Worm (Caenorhabditis elegans): ENCODE results near the gene F55G1.6.

The F55G1.6 gene

DNA sequence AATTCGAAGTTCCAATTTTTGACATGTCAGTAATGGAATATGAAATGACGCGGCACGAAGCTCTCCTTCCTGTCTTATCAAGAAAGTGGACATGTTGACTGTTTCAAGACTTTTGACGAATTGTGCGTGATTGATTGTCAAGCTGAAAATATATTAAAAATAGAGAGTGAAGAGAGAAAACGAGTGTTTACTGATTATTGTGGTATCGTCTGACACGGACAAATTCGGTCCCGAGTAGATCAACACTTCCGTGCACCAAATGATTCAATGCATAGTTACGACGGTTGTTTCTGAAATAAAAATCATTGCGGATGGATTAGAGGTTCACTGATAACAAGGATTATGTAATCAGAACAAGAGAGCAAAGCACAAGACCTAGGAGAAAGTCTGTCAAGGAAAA is 6.1 kb upstream of the F55G1.6 start:
- no peak for TF ChIP-seq unc-62 (GFP tag; optimal IDR thresholded peaks at IDR 0.05)

- TF ChIP-seq unc-62 (GFP tag; optimal IDR thresholded peaks at IDR 0.05): no peak
These were observed 4.7 kb upstream of the F55G1.6 start for ce11 chrIV:7468638-7469037.

ce11 chrIV:7469782-7470413 is 3.4 kb upstream of the F55G1.6 start, which contains the start of gene F55G1.7:
F55G1.7 (minus strand) TSS chrIV:7469832.
- TF ChIP-seq unc-62 (GFP tag; optimal IDR thresholded peaks at IDR 0.05): no peak

DNA sequence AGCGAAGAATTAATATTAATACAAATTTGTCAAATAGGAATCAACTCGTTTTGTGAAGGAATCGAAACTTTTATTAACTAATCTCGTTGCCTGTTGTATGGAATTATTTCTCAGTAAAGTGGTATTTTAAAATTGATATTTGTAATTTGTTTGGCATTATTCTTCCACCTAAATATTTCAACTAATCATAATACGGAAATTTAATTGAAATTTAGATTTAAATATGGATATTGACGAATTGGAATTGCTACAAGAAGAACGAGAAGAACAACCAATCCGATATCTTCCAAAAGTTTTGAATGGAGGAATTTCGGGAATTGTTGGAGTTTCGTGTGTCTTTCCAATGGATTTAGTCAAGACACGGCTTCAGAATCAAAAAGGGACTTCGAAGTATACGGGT is 1.5 kb downstream of the F55G1.6 start, which contains the start of gene slc-25A18.2:
slc-25A18.2 (plus strand) TSS at position 216 of the 400 bp plus-strand sequence.
- no peak for TF ChIP-seq unc-62 (GFP tag; optimal IDR thresholded peaks at IDR 0.05)

DNA sequence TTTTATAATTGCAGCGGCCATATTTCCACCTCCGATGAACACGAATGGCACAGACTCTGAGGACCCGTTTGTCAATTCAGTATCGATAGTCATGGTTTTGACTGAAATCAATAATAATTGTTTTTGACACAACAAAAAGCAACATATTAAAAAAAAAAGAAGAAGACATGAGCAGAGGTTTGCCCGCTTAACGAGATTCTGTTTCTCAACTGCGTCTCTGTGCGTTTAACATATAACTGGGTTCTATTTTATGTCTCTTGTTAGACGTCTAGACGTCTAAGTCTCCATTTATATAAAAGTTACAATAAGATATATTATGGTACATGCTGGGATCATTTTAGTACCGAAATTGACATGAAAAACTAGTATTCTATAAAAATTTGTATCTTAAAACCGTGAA is 3.9 kb downstream of the F55G1.6 start, which contains the start of gene pycr-4:
pycr-4 (minus strand) TSS at position 101 of the 400 bp plus-strand sequence.
- no peak for TF ChIP-seq unc-62 (GFP tag; optimal IDR thresholded peaks at IDR 0.05)

- no peak for TF ChIP-seq unc-62 (GFP tag; optimal IDR thresholded peaks at IDR 0.05)
These were observed 4.4 kb downstream of the F55G1.6 start for ce11 chrIV:7477697-7478096.

DNA sequence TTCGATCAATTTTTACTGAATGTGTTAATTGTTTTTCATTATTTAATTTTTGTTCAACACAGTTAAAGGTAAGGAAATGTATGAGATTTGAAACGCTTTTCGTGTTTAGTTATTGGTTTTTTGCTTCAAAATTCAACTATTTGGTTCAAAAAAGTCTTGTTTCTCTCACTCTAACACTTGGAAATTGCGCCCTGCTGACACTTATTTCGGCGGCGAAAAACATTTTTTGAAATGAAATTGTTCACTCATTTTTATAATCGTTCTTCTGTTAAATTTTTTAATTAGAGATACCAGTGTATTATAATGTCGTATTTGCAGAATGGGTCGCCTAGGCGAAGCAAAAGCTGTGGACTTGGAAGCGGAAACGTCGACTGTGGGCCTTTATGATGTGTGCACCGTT is 4.8 kb downstream of the F55G1.6 start, which contains the start of gene rod-1:
rod-1 (plus strand) TSS at position 319 of the 400 bp plus-strand sequence.
- TF ChIP-seq unc-62 (GFP tag; optimal IDR thresholded peaks at IDR 0.05): no peak

ce11 chrIV:7486201-7486947 is 13.1 kb downstream of the F55G1.6 start, which contains the start of the genes his-61 and his-62:
his-61 (minus strand) TSS chrIV:7486217.
his-62 (plus strand) TSS chrIV:7486545.
- no peak for TF ChIP-seq unc-62 (GFP tag; optimal IDR thresholded peaks at IDR 0.05)

DNA sequence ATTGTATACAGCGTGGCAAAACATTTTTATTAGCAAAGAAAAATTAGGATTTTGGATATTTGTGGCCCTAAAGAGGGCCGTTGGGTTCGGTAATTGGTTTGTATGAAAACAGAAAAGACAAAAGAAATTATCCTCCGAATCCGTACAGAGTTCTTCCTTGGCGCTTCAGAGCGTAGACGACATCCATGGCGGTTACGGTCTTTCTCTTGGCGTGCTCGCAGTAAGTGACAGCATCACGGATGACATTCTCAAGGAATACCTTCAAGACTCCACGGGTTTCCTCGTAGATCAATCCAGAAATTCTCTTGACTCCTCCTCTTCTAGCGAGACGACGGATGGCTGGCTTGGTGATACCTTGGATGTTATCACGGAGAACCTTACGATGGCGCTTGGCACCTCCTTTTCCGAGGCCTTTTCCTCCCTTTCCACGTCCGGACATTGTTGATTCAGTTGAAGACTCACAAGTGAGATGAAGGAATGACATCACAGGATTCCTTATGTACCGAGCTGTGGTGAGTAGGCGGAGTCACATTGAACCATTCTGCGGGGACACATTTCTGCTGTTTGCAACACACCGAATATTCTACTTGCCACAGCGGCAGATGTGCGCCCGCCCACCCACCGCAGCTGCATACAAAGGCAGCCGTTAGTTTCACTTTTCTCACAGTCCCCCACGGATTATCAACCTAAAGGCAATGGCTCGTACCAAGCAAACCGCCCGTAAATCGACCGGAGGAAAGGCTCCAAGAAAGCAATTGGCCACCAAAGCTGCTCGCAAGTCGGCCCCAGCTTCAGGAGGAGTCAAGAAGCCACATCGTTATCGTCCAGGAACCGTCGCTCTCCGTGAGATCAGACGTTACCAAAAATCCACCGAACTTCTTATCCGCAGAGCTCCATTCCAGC is 14.5 kb downstream of the F55G1.6 start, which contains the start of the genes his-60 and his-59:
his-60 (minus strand) TSS at position 439 of the 903 bp plus-strand sequence.
his-59 (plus strand) TSS at position 696 of the 903 bp plus-strand sequence.
- TF ChIP-seq unc-62 (GFP tag; optimal IDR thresholded peaks at IDR 0.05): no peak

DNA sequence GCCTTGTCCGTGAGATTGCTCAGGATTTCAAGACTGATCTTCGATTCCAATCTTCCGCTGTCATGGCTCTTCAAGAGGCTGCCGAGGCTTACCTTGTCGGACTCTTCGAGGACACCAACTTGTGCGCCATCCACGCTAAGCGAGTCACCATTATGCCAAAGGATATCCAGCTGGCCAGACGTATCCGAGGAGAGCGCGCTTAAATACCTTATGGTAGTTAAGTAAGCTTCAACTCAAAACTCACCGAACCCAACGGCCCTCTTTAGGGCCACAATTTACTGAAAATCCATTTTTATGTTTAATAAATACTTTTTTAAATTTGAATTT is 15.1 kb downstream of the F55G1.6 start:
- no peak for TF ChIP-seq unc-62 (GFP tag; optimal IDR thresholded peaks at IDR 0.05)

ce11 chrIV:7491464-7491863 is 18.1 kb downstream of the F55G1.6 start, which contains the start of gene F55G1.1:
F55G1.1 (plus strand) TSS chrIV:7491764.
- TF ChIP-seq unc-62 (GFP tag; optimal IDR thresholded peaks at IDR 0.05): no peak

DNA sequence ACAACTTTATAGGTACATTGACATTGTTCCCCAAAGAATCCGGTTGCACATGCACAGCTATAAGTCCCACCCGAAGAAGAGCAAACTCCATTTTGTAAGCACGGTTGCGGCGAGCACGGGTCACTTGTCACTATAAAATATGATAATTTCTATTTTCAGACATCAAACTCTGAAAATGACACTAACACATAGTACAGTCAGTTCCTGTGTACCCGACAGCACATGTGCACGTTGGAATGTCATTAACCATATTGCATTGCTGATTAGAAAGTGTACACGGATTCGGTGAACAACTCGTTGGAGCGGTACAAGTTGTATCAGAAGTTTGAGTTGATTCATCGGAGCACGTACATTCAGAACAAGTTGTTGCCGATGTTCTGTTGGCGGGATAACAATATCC is 23.9 kb downstream of the F55G1.6 start:
- TF ChIP-seq unc-62 (GFP tag; optimal IDR thresholded peaks at IDR 0.05): no peak

DNA sequence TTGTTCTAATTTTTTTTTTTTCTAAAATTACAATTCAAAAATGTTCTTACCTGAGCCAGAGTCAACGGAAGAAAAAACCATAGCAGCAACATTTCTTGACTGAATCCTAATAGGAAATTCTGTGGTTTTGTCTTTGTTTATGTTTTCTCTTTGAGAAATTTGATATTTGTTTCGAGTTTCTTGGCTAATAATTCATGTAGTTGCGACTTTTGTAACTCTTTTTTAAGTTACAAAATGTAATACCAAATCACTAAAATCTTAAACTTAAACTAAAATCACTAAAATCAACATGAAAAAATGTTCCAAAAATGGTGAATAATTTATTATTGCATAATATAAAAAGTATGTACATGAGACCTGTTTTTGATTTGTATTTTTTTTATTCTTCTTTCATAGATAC is 24.4 kb downstream of the F55G1.6 start, which contains the start of gene egas-4:
egas-4 (minus strand) TSS at position 101 of the 400 bp plus-strand sequence.
- no peak for TF ChIP-seq unc-62 (GFP tag; optimal IDR thresholded peaks at IDR 0.05)

- TF ChIP-seq unc-62 (GFP tag; optimal IDR thresholded peaks at IDR 0.05): no peak
These were observed 26.0 kb downstream of the F55G1.6 start for ce11 chrIV:7499302-7499701.

DNA sequence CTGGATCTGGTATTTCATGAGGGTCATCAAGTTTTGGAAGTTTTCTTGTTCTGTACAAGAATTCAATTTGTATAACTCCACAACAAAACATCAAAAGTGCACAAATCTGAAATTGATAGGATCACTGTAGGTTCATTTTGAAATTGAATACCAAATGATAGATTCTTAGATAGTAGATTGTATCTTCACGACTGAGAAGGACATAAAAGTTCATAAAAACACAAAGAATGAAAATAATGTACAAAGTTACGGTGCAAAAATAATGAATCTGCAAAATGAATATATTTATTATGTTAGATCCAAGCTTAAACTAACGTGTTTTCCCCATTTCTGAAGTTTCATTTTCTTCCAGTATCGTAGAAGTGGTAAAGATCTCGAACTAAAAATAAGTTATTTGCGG is 27.6 kb downstream of the F55G1.6 start:
- TF ChIP-seq unc-62 (GFP tag; optimal IDR thresholded peaks at IDR 0.05): no peak

ce11 chrIV:7501337-7501736 is 28.0 kb downstream of the F55G1.6 start, which contains the start of gene F55G1.15:
F55G1.15 (minus strand) TSS chrIV:7501437.
- no peak for TF ChIP-seq unc-62 (GFP tag; optimal IDR thresholded peaks at IDR 0.05)

All from whole organism, dauer.